Worm (Caenorhabditis elegans) whole organism, midembryonic: ENCODE data around the gene fmo-5.

Experiments used
- T22C8.4 ChIP-seq: fragments of 200-800 bp; sonication (Bioruptor generic); IDR thresholded peaks from 2 replicates; pipeline ENCODE4 v1.3.6; 2022; ENCODE audit warnings: missing genetic modification characterization, missing compliant biosample characterization
- cog-1 ChIP-seq: sonication (generic microtip); optimal IDR thresholded peaks from 2 replicates; lab custom pipeline; 2016; ENCODE audit warnings: missing genetic modification characterization, missing compliant biosample characterization
- flt-1 ChIP-seq: fragments of 200-800 bp; sonication (Bioruptor generic); IDR thresholded peaks from 2 replicates; pipeline ENCODE4 v1.3.6; 2022; ENCODE audit warnings: missing genetic modification characterization, missing compliant biosample characterization
- klf-2 ChIP-seq: fragments of 200-800 bp; sonication (Bioruptor generic); conservative IDR thresholded peaks from 2 replicates; pipeline ENCODE4 v1.3.6; 2022; ENCODE audit warnings: missing genetic modification reagents, missing genetic modification characterization, missing compliant biosample characterization
- med-1 ChIP-seq: sonication (generic microtip); optimal IDR thresholded peaks from 2 replicates; lab custom pipeline; 2017; ENCODE audit warnings: missing genetic modification characterization, mild to moderate bottlenecking, missing compliant biosample characterization, antibody characterized with exemption, missing genetic modification reagents; ENCODE audit not compliant: insufficient read depth
- ref-1 ChIP-seq: fragments of 200-800 bp; sonication (Bioruptor generic); conservative IDR thresholded peaks from 2 replicates; pipeline ENCODE4 v1.3.6; 2022; ENCODE audit warnings: missing genetic modification reagents, missing genetic modification characterization, missing compliant biosample characterization
- tab-1 ChIP-seq: fragments of 200-800 bp; sonication (Bioruptor generic); IDR thresholded peaks from 2 replicates; pipeline ENCODE4 v1.3.6; 2022; ENCODE audit warnings: missing genetic modification characterization, missing compliant biosample characterization
- ztf-23 ChIP-seq: fragments of 200-800 bp; sonication (Bioruptor generic); IDR thresholded peaks from 2 replicates; pipeline ENCODE4 v1.3.6; 2022; ENCODE audit warnings: missing genetic modification reagents, missing genetic modification characterization, missing compliant biosample characterization
- ztf-29 ChIP-seq: fragments of 200-800 bp; sonication (Bioruptor generic); IDR thresholded peaks from 2 replicates; pipeline ENCODE4 v1.3.6; 2022; ENCODE audit warnings: missing genetic modification reagents, missing genetic modification characterization, missing compliant biosample characterization

The fmo-5 gene

ce11 chrV:878567-878966 lies 24.9 kb downstream of the fmo-5 start, which contains the start of gene T02B11.8:
TSS of gene T02B11.8 (minus strand) at chrV:878667.
- TF ChIP-seq ztf-23 (GFP tag; lab: Robert Waterston, UW): no peak
- TF ChIP-seq flt-1: no peak
- TF ChIP-seq cog-1 (tag; lab: Kevin White, UChicago): no peak
- no peak for TF ChIP-seq T22C8.4 (GFP tag; lab: Robert Waterston, UW)
- no peak for TF ChIP-seq ref-1
- TF ChIP-seq klf-2: no peak
- TF ChIP-seq ztf-29 (GFP tag; lab: Robert Waterston, UW): no peak
- no peak for TF ChIP-seq tab-1 (GFP tag; lab: Robert Waterston, UW)
- TF ChIP-seq med-1 (GFP tag; lab: Kevin White, UChicago): no peak

- TF ChIP-seq med-1 (GFP tag; lab: Kevin White, UChicago): no peak
- no peak for TF ChIP-seq T22C8.4 (GFP tag; lab: Robert Waterston, UW)
- no peak for TF ChIP-seq flt-1
- no peak for TF ChIP-seq klf-2
- TF ChIP-seq cog-1 (tag; lab: Kevin White, UChicago): no peak
- no peak for TF ChIP-seq ztf-23 (GFP tag; lab: Robert Waterston, UW)
- TF ChIP-seq ztf-29 (GFP tag; lab: Robert Waterston, UW): no peak
- no peak for TF ChIP-seq tab-1 (GFP tag; lab: Robert Waterston, UW)
- no peak for TF ChIP-seq ref-1
Observed at ce11 chrV:875945-876344, 27.5 kb downstream of the fmo-5 start, which contains the start of gene T02B11.9. TSS of gene T02B11.9 (plus strand) at chrV:876245.

- TF ChIP-seq med-1 (GFP tag; lab: Kevin White, UChicago) (no peak), T22C8.4 (GFP tag; lab: Robert Waterston, UW) (no peak), ref-1 (no peak), tab-1 (GFP tag; lab: Robert Waterston, UW) (no peak), flt-1 (no peak), klf-2 (no peak), cog-1 (tag; lab: Kevin White, UChicago) (no peak), ztf-23 (GFP tag; lab: Robert Waterston, UW) (no peak), ztf-29 (GFP tag; lab: Robert Waterston, UW) (no peak)
Observed at ce11 chrV:871029-871428, 32.4 kb downstream of the fmo-5 start, which contains the start of gene T02B11.4. TSS of gene T02B11.4 (minus strand) at chrV:871129.

DNA sequence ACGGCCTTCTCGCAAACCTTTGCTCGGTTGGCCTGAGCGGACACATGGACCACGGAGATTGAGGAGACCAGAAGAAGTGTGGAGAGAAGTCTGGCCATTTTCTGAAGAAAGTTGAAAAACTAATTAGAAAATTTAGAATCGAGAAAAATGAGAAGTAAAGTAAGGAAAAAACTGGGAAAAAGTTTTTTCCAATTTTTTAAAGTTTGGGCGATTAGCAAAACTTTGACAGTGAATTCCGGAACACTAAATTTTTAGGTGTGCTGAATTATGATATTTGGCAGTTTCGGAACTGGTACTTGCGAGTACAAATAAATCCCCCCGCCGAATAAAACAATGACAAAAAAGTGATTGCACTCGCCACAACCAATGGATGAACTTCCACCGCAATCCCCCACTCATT lies 36.7 kb downstream of the fmo-5 start, which contains the start of gene T02B11.3:
T02B11.3 (minus strand) TSS at position 101 of the 400 bp plus-strand sequence.
- no peak for TF ChIP-seq cog-1 (tag; lab: Kevin White, UChicago)
- no peak for TF ChIP-seq klf-2
- TF ChIP-seq med-1 (GFP tag; lab: Kevin White, UChicago): no peak
- TF ChIP-seq ref-1: no peak
- TF ChIP-seq flt-1: no peak
- no peak for TF ChIP-seq ztf-29 (GFP tag; lab: Robert Waterston, UW)
- TF ChIP-seq ztf-23 (GFP tag; lab: Robert Waterston, UW): no peak
- no peak for TF ChIP-seq T22C8.4 (GFP tag; lab: Robert Waterston, UW)
- no peak for TF ChIP-seq tab-1 (GFP tag; lab: Robert Waterston, UW)

DNA sequence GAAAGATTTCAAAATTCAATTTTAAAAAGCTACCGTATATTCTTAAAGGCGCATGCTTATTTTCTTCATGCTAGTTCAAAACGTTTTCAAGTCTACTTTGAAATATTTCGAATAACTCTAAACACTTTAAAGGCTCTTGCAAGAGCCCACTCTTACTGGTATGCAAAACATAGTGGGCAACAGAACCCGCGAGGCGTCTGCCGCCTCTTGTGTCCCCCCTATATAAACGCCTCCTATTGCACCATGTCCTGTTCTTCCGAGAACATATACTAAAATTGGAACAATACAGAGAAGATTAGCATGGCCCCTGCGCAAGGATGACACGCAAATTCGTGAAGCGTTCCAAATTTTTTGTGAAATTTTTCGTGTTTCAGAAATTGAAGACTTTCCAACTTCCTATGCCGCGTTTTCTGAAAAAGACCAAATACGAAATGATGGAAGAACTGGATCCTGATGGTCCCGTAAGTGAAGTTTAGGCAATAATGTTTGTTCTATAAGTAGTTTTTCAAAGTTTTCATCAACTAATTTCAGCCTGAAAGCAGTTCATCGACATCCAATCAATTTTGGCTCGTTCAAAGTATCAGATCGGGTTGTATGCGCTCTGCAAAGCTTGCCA lies 44.5 kb downstream of the fmo-5 start:
- TF ChIP-seq tab-1 (GFP tag; lab: Robert Waterston, UW) (no peak), ztf-23 (GFP tag; lab: Robert Waterston, UW) (no peak), cog-1 (tag; lab: Kevin White, UChicago) (no peak), ztf-29 (GFP tag; lab: Robert Waterston, UW) (0 out of 2 replicates have a peak, but pooled peaks have one; percentile 17), flt-1 (0 out of 2 replicates have a peak, but pooled peaks have one; percentile 49), ref-1 (no peak; the same call in 1 of the 2 replicates), T22C8.4 (GFP tag; lab: Robert Waterston, UW) (no peak), klf-2 (no peak)

DNA sequence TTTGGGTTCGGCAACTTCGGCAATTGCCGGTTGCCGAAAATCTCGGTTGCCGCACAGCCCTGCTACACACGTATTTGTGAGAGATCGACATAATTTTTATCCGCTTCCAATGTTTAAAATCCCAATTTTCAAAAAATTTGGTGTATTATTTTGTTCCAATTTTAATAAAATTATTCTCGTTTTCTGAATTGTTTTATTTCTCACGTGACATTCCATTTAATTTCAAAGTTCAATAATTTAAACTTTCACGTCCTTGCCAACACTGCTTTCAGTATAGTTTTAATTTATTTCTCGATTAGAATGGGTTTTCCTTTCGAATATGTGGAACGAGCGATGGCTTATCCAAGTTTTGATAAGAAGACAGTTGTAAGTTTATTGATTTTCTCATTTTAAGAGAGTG lies 46.9 kb downstream of the fmo-5 start, which contains the start of gene K09C6.2:
K09C6.2 (plus strand) TSS at position 301 of the 400 bp plus-strand sequence.
- TF ChIP-seq flt-1 (no peak), T22C8.4 (GFP tag; lab: Robert Waterston, UW) (no peak), med-1 (GFP tag; lab: Kevin White, UChicago) (no peak), tab-1 (GFP tag; lab: Robert Waterston, UW) (no peak), ztf-29 (GFP tag; lab: Robert Waterston, UW) (no peak), ztf-23 (GFP tag; lab: Robert Waterston, UW) (no peak), ref-1 (no peak), klf-2 (no peak), cog-1 (tag; lab: Kevin White, UChicago) (no peak)

DNA sequence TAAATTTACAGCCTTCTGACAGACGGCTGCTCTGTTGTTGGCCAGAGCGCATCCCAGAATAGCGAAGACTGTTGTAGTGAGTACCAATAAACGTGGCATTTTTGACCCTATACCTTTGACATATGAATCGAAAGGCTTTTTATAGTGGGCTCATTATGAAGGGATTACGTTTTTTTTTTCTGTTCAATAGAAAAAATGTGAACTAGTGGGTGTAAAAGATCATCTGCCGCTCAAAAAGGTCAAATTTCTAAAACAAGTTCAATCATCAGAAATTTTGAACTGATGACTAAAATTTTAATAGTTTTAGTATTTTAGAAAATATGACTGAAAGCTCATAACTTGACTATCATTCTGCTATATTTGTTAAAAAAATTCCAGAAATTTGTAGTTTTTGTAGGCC lies 48.5 kb downstream of the fmo-5 start, which contains the start of gene K09C6.9:
K09C6.9 (minus strand) TSS at position 101 of the 400 bp plus-strand sequence.
- TF ChIP-seq tab-1 (GFP tag; lab: Robert Waterston, UW): no peak
- no peak for TF ChIP-seq klf-2
- TF ChIP-seq ztf-23 (GFP tag; lab: Robert Waterston, UW): no peak
- no peak for TF ChIP-seq med-1 (GFP tag; lab: Kevin White, UChicago)
- TF ChIP-seq cog-1 (tag; lab: Kevin White, UChicago): no peak
- no peak for TF ChIP-seq ref-1
- no peak for TF ChIP-seq T22C8.4 (GFP tag; lab: Robert Waterston, UW)
- no peak for TF ChIP-seq flt-1
- TF ChIP-seq ztf-29 (GFP tag; lab: Robert Waterston, UW): no peak

ce11 chrV:852184-852583 lies 51.3 kb downstream of the fmo-5 start, which contains the start of gene K09C6.3:
TSS of gene K09C6.3 (plus strand) at chrV:852484.
- no peak for TF ChIP-seq ref-1
- TF ChIP-seq med-1 (GFP tag; lab: Kevin White, UChicago): no peak
- no peak for TF ChIP-seq ztf-23 (GFP tag; lab: Robert Waterston, UW)
- TF ChIP-seq klf-2: no peak
- TF ChIP-seq T22C8.4 (GFP tag; lab: Robert Waterston, UW): no peak
- TF ChIP-seq ztf-29 (GFP tag; lab: Robert Waterston, UW): no peak
- TF ChIP-seq flt-1: no peak
- no peak for TF ChIP-seq cog-1 (tag; lab: Kevin White, UChicago)
- no peak for TF ChIP-seq tab-1 (GFP tag; lab: Robert Waterston, UW)

ce11 chrV:849512-849911 lies 54.0 kb downstream of the fmo-5 start, which contains the start of gene srbc-12:
TSS of gene srbc-12 (plus strand) at chrV:849812.
- TF ChIP-seq flt-1 (no peak), med-1 (GFP tag; lab: Kevin White, UChicago) (no peak), ref-1 (no peak), cog-1 (tag; lab: Kevin White, UChicago) (no peak)
